Fruit fly (Drosophila melanogaster): ENCODE measurements around the gene spag4.

spag4 gene

dm6 chr2L:11648739-11649138 is 37.2 kb upstream of the spag4 start, which contains the start of gene CG6614 (continued):
- TF ChIP-seq tgo (GFP tag; IDR thresholded peaks at IDR 0.05) (no peak), wdn (GFP tag; IDR thresholded peaks at IDR 0.05) (no peak), CG10147 (GFP tag; optimal IDR thresholded peaks at IDR 0.05) (no peak), org-1 (GFP tag; optimal IDR thresholded peaks at IDR 0.05) (no peak)

DNA sequence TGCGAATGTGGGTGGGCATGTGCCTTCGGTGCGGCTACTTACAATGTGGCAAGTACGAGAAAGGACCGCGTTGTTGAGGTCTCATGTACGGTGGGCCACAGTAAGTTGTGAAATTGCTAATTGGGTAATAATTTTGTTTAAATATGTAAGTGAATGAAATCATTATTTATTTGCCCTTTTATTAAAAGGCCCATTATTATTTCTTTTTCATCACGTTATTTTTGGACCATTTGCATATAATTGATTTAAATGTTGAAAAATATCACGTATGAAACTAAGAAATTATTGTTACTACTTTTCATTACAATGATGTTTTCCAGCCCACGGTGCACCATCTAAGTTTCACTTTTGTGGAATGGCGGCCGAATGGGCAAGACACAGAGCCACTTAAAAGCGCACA is 16.7 kb upstream of the spag4 start:
- peak in 1 of 2 experiments; percentile 46 for TF ChIP-seq Hr51 (GFP tag; optimal IDR thresholded peaks at IDR 0.05)
- no peak for TF ChIP-seq CG6654 (GFP tag; optimal IDR thresholded peaks at IDR 0.05)
- TF ChIP-seq CG1529 (GFP tag; optimal IDR thresholded peaks at IDR 0.05): no peak
- TF ChIP-seq Hand (GFP tag; optimal IDR thresholded peaks at IDR 0.05): peak; percentile 24
- TF ChIP-seq CG18599 (GFP tag; optimal IDR thresholded peaks at IDR 0.05): peak; percentile 68
- TF ChIP-seq CG7556 (GFP tag; optimal IDR thresholded peaks at IDR 0.05): peak; percentile 56
- TF ChIP-seq CG11695 (GFP tag; IDR thresholded peaks at IDR 0.05): 0 out of 3 replicates have a peak, but pooled peaks have one; percentile 32
- no peak for TF ChIP-seq CG3065 (GFP tag; optimal IDR thresholded peaks at IDR 0.05)
- TF ChIP-seq CG12219 (GFP tag; optimal IDR thresholded peaks at IDR 0.05): no peak
- no peak for TF ChIP-seq CG9437 (GFP tag; optimal IDR thresholded peaks at IDR 0.05)
- peak; percentile 23 for TF ChIP-seq Sox102F (GFP tag; optimal IDR thresholded peaks at IDR 0.05)
- no peak for TF ChIP-seq ase (GFP tag; IDR thresholded peaks at IDR 0.05)
- peak; percentile 18 for TF ChIP-seq CG13296 (GFP tag; optimal IDR thresholded peaks at IDR 0.05)
- peak; percentile 60 for TF ChIP-seq lab (GFP tag; optimal IDR thresholded peaks at IDR 0.05)
- TF ChIP-seq slou (GFP tag; optimal IDR thresholded peaks at IDR 0.05): peak; percentile 13
- TF ChIP-seq CG12155 (GFP tag; optimal IDR thresholded peaks at IDR 0.05): no peak
- TF ChIP-seq CG17385 (GFP tag; optimal IDR thresholded peaks at IDR 0.05): peak; percentile 0
- peak in 1 of 2 experiments; percentile 14 for TF ChIP-seq eve (GFP tag; optimal IDR thresholded peaks at IDR 0.05)
- peak; percentile 48 for TF ChIP-seq Meics (GFP tag; optimal IDR thresholded peaks at IDR 0.05)
- peak; percentile 34; the same call in 1 of the 3 replicates for TF ChIP-seq dysf (GFP tag; IDR thresholded peaks at IDR 0.05)
- TF ChIP-seq CoRest (tag; optimal IDR thresholded peaks at IDR 0.05): peak; percentile 25
- TF ChIP-seq crp (GFP tag; optimal IDR thresholded peaks at IDR 0.05): no peak
- no peak for TF ChIP-seq sd (tag; optimal IDR thresholded peaks at IDR 0.05)
- peak; percentile 60 for TF ChIP-seq CG2678 (tag; optimal IDR thresholded peaks at IDR 0.05)
- TF ChIP-seq Hmr (GFP tag; optimal IDR thresholded peaks at IDR 0.05): peak; percentile 49
- TF ChIP-seq caup (GFP tag; optimal IDR thresholded peaks at IDR 0.05; ENCODE audit: severe bottlenecking): peak; percentile 37
- peak; percentile 50 for TF ChIP-seq CG11504 (tag; optimal IDR thresholded peaks at IDR 0.05)
- peak; percentile 14 for TF ChIP-seq Deaf1 (tag; optimal IDR thresholded peaks at IDR 0.05)
- peak; percentile 4 for TF ChIP-seq Oli (tag; optimal IDR thresholded peaks at IDR 0.05)
- TF ChIP-seq CG2120 (GFP tag; optimal IDR thresholded peaks at IDR 0.05): peak; percentile 53
- TF ChIP-seq ranshi (GFP tag; IDR thresholded peaks at IDR 0.05): 0 out of 2 replicates have a peak, but pooled peaks have one; percentile 17
- no peak for TF ChIP-seq dimm (GFP tag; IDR thresholded peaks at IDR 0.05)
- TF ChIP-seq dmrt99B (tag; optimal IDR thresholded peaks at IDR 0.05): peak; percentile 41
- peak; percentile 35 for TF ChIP-seq sens (GFP tag)
- peak; percentile 35 for TF ChIP-seq cwo (GFP tag; optimal IDR thresholded peaks at IDR 0.05)
- peak; percentile 31 for TF ChIP-seq mam (GFP tag; optimal IDR thresholded peaks at IDR 0.05)
- peak; percentile 2 for TF ChIP-seq lilli (GFP tag; optimal IDR thresholded peaks at IDR 0.05)
- TF ChIP-seq CG9727 (GFP tag; optimal IDR thresholded peaks at IDR 0.05): peak; percentile 2
- TF ChIP-seq slbo (GFP tag; IDR thresholded peaks at IDR 0.05): 0 out of 2 replicates have a peak, but pooled peaks have one; percentile 30
- TF ChIP-seq sna (GFP tag; IDR thresholded peaks at IDR 0.05; ENCODE audit: partially characterized antibody): no peak
- TF ChIP-seq CG15269 (tag; optimal IDR thresholded peaks at IDR 0.05): peak; percentile 31
- TF ChIP-seq CG3281 (GFP tag; optimal IDR thresholded peaks at IDR 0.05): peak; percentile 51
- TF ChIP-seq zfh1 (GFP tag; IDR thresholded peaks at IDR 0.05): no peak
- TF ChIP-seq CG10147 (GFP tag; optimal IDR thresholded peaks at IDR 0.05): peak; percentile 18
- TF ChIP-seq CG1792 (GFP tag; optimal IDR thresholded peaks at IDR 0.05): no peak
